Fruit fly (Drosophila melanogaster): ENCODE measurements around the gene Doa.

DNA sequence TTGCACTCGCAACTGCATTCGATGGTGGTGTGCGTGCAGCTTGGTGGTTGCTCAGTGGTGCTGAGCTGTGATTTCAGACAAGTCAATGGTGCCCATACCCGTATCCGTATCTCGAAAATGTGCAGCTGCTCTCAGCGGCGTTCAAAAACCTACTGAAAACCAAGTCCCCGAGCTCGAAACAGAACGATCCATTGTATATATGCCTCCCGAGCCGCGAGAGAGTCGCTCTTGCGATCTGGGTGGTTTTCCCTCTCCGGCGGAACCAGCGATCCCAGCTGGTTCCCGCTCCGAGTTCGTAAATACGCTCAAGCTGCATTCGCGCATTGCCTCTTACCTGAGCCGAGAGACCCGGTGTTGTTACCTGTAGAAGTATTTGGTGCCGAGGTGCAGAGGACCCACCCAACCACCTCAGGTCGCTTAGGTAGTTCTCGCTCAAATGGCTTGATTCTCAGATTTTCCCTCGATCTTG lies 28.8 kb upstream of the Doa start, which contains the start of gene Inx3:
- TF ChIP-seq cnc (optimal IDR thresholded peaks at IDR 0.05) (no peak), CG7101 (tag; optimal IDR thresholded peaks at IDR 0.05) (peak; percentile 12), pad (GFP tag; optimal IDR thresholded peaks at IDR 0.05) (peak; percentile 7), CG11617 (GFP tag; optimal IDR thresholded peaks at IDR 0.05) (no peak), kay (GFP tag; ENCODE audit: borderline replicate concordance) (no peak), Mnt (GFP tag; optimal IDR thresholded peaks at IDR 0.05) (peak; percentile 45), CG14711 (tag; optimal IDR thresholded peaks at IDR 0.05) (no peak), cic (GFP tag; optimal IDR thresholded peaks at IDR 0.05) (peak; percentile 18), CG12768 (GFP tag; optimal IDR thresholded peaks at IDR 0.05) (no peak), CG33017 (tag; optimal IDR thresholded peaks at IDR 0.05) (no peak), Clk (GFP tag; optimal IDR thresholded peaks at IDR 0.05) (no peak), CG7045 (GFP tag; optimal IDR thresholded peaks at IDR 0.05) (no peak), Crg-1 (GFP tag; optimal IDR thresholded peaks at IDR 0.05) (no peak), CG5204 (GFP tag; optimal IDR thresholded peaks at IDR 0.05) (no peak)
